Fruit fly (Drosophila melanogaster) whole organism, embryonic: ENCODE results near the gene ninaB.

Experiments
- Adf1 ChIP-seq: fragments of 200-800 bp; sonication (Bioruptor generic); IDR thresholded peaks from 2 replicates; pipeline ENCODE4 v1.3.6; 2022; ENCODE audit warnings: missing biosample characterization, missing genetic modification characterization
- CG10209 ChIP-seq: fragments of 200-800 bp; sonication (Bioruptor generic); optimal IDR thresholded peaks from 3 replicates; lab custom pipeline; 2017; ENCODE audit warnings: missing biosample characterization, mild to moderate bottlenecking, missing genetic modification characterization, missing genetic modification reagents
- CG10267 ChIP-seq: fragments of 200-800 bp; sonication (Bioruptor generic); optimal IDR thresholded peaks from 2 replicates; lab custom pipeline; 2018; ENCODE audit warnings: missing biosample characterization, mild to moderate bottlenecking, missing genetic modification characterization, moderate library complexity
- CG10366 ChIP-seq: fragments of 200-800 bp; sonication (Bioruptor generic); IDR thresholded peaks from 2 replicates; pipeline ENCODE4 v1.3.6; 2022; ENCODE audit warnings: missing biosample characterization, missing genetic modification characterization
- CG10959 ChIP-seq: fragments of 200-800 bp; sonication (Bioruptor generic); IDR thresholded peaks from 2 replicates; pipeline ENCODE4 v1.3.6; 2022; ENCODE audit warnings: missing biosample characterization, missing genetic modification characterization
- CG12104 ChIP-seq: fragments of 200-800 bp; sonication (Bioruptor generic); optimal IDR thresholded peaks from 3 replicates; lab custom pipeline; 2016; ENCODE audit warnings: missing biosample characterization, missing genetic modification characterization
- CG12155 ChIP-seq: fragments of 200-800 bp; sonication (Bioruptor generic); optimal IDR thresholded peaks from 3 replicates; lab custom pipeline; 2016; ENCODE audit warnings: missing biosample characterization, missing genetic modification characterization
- CG14050 ChIP-seq: fragments of 200-800 bp; sonication (Bioruptor generic); IDR thresholded peaks from 3 replicates; pipeline ENCODE4 v1.3.6; 2022; ENCODE audit warnings: missing biosample characterization, missing genetic modification characterization
- CG17186 ChIP-seq: fragments of 200-800 bp; sonication (Bioruptor generic); optimal IDR thresholded peaks from 3 replicates; lab custom pipeline; 2017; ENCODE audit warnings: missing biosample characterization, missing genetic modification reagents, missing genetic modification characterization
- CG17359 ChIP-seq: fragments of 200-800 bp; sonication (Bioruptor generic); optimal IDR thresholded peaks from 3 replicates; lab custom pipeline; 2018; ENCODE audit warnings: missing biosample characterization, mild to moderate bottlenecking, missing genetic modification characterization, moderate library complexity
- CG2116 ChIP-seq: fragments of 200-800 bp; sonication (Bioruptor generic); optimal IDR thresholded peaks from 3 replicates; lab custom pipeline; 2018; ENCODE audit warnings: missing biosample characterization, mild to moderate bottlenecking, missing genetic modification characterization
- CG31365 ChIP-seq: fragments of 200-800 bp; sonication (Bioruptor generic); optimal IDR thresholded peaks from 2 replicates; lab custom pipeline; 2018; ENCODE audit warnings: missing biosample characterization, mild to moderate bottlenecking, missing genetic modification characterization
- CG34422 ChIP-seq: fragments of 200-800 bp; sonication (Bioruptor generic); IDR thresholded peaks from 3 replicates; pipeline ENCODE4 v1.3.6; 2022; ENCODE audit warnings: missing biosample characterization, missing genetic modification characterization
- CG7372 ChIP-seq: fragments of 200-800 bp; sonication (Bioruptor generic); IDR thresholded peaks from 2 replicates; pipeline ENCODE4 v1.3.6; 2022; ENCODE audit warnings: missing biosample characterization, missing genetic modification characterization
- CG7745 ChIP-seq: fragments of 200-800 bp; sonication (Bioruptor generic); optimal IDR thresholded peaks from 2 replicates; lab custom pipeline; 2018; ENCODE audit warnings: missing biosample characterization, mild to moderate bottlenecking, missing genetic modification characterization, moderate library complexity
- CG7786 ChIP-seq: fragments of 200-800 bp; sonication (Bioruptor generic); optimal IDR thresholded peaks from 2 replicates; lab custom pipeline; 2016; ENCODE audit warnings: missing biosample characterization, missing genetic modification characterization
- CG8290 ChIP-seq, 3 experiments: fragments of 200-800 bp; sonication (Bioruptor generic); optimal IDR thresholded peaks; 2 replicates each; lab custom pipeline; 2016 to 2019; ENCODE audit warnings: missing biosample characterization in 3 of 3, missing genetic modification characterization in 3 of 3, mild to moderate bottlenecking in 2 of 3, moderate library complexity in 1 of 3
- CG8359 ChIP-seq: fragments of 200-800 bp; sonication (Bioruptor generic); optimal IDR thresholded peaks from 2 replicates; lab custom pipeline; 2017; ENCODE audit warnings: missing biosample characterization, mild to moderate bottlenecking, missing genetic modification characterization, borderline replicate concordance
- CG8388 ChIP-seq: fragments of 200-800 bp; sonication (Bioruptor generic); optimal IDR thresholded peaks from 2 replicates; lab custom pipeline; 2019; ENCODE audit warnings: missing biosample characterization, mild to moderate bottlenecking, missing genetic modification characterization, moderate library complexity
- CG9876 ChIP-seq: fragments of 200-800 bp; sonication (Bioruptor generic); optimal IDR thresholded peaks from 2 replicates; lab custom pipeline; 2016; ENCODE audit warnings: missing biosample characterization, missing genetic modification characterization
- Dbx ChIP-seq: fragments of 200-800 bp; sonication (Bioruptor generic); IDR thresholded peaks from 3 replicates; pipeline ENCODE4 v1.3.6; 2022; ENCODE audit warnings: missing biosample characterization, missing genetic modification characterization
- Dek ChIP-seq: fragments of 200-800 bp; sonication (Bioruptor generic); optimal IDR thresholded peaks from 3 replicates; lab custom pipeline; 2019; ENCODE audit warnings: missing biosample characterization, mild to moderate bottlenecking, missing genetic modification characterization, moderate library complexity
- Dip3 ChIP-seq: fragments of 200-800 bp; sonication (Bioruptor generic); optimal IDR thresholded peaks from 3 replicates; lab custom pipeline; 2016; ENCODE audit warnings: missing biosample characterization, missing genetic modification characterization
- ERR ChIP-seq: fragments of 200-800 bp; sonication (Bioruptor generic); optimal IDR thresholded peaks from 2 replicates; lab custom pipeline; 2016; ENCODE audit warnings: missing biosample characterization, missing genetic modification characterization
- Gug ChIP-seq: fragments of 200-800 bp; sonication (Bioruptor generic); IDR thresholded peaks from 4 replicates; pipeline ENCODE4 v1.3.6; 2022; ENCODE audit warnings: missing biosample characterization, missing genetic modification characterization
- MESR4 ChIP-seq: fragments of 200-800 bp; sonication (Bioruptor generic); optimal IDR thresholded peaks from 2 replicates; lab custom pipeline; 2018; ENCODE audit warnings: missing biosample characterization, mild to moderate bottlenecking, missing genetic modification characterization, moderate library complexity
- Mes4 ChIP-seq: fragments of 200-800 bp; sonication (Bioruptor generic); optimal IDR thresholded peaks from 2 replicates; lab custom pipeline; 2016; ENCODE audit warnings: missing biosample characterization, missing genetic modification characterization
- NC2α ChIP-seq: fragments of 200-800 bp; sonication (Bioruptor generic); optimal IDR thresholded peaks from 2 replicates; lab custom pipeline; 2016; ENCODE audit warnings: missing biosample characterization, missing genetic modification characterization
- NK7.1 ChIP-seq: fragments of 200-800 bp; sonication (Bioruptor generic); optimal IDR thresholded peaks from 3 replicates; lab custom pipeline; 2016; ENCODE audit warnings: missing biosample characterization, missing genetic modification characterization
- Side ChIP-seq: fragments of 200-800 bp; sonication (Bioruptor generic); optimal IDR thresholded peaks from 2 replicates; lab custom pipeline; 2016; ENCODE audit warnings: missing biosample characterization, missing genetic modification characterization
- Xbp1 ChIP-seq: fragments of 200-800 bp; sonication (Bioruptor generic); optimal IDR thresholded peaks from 3 replicates; lab custom pipeline; 2016; ENCODE audit warnings: missing biosample characterization, mild to moderate bottlenecking, missing genetic modification characterization
- ac ChIP-seq: fragments of 200-800 bp; sonication (Bioruptor generic); optimal IDR thresholded peaks from 3 replicates; lab custom pipeline; 2017; ENCODE audit warnings: missing biosample characterization, mild to moderate bottlenecking, missing genetic modification characterization
- ash1 ChIP-seq: fragments of 200-800 bp; sonication (Bioruptor generic); optimal IDR thresholded peaks from 2 replicates; lab custom pipeline; 2018; ENCODE audit warnings: missing biosample characterization, mild to moderate bottlenecking, missing genetic modification characterization
- chm ChIP-seq: fragments of 200-800 bp; sonication (Bioruptor generic); IDR thresholded peaks from 2 replicates; pipeline ENCODE4 v1.3.6; 2022; ENCODE audit warnings: missing biosample characterization, missing genetic modification characterization
- chn ChIP-seq: fragments of 200-800 bp; sonication (Bioruptor generic); optimal IDR thresholded peaks from 2 replicates; lab custom pipeline; 2016; ENCODE audit warnings: missing biosample characterization, missing genetic modification characterization
- ewg ChIP-seq: fragments of 200-800 bp; sonication (Bioruptor generic); optimal IDR thresholded peaks from 3 replicates; lab custom pipeline; 2017; ENCODE audit warnings: mild to moderate bottlenecking, missing biosample characterization, missing genetic modification reagents, missing genetic modification characterization
- jumu ChIP-seq: fragments of 200-800 bp; sonication (Bioruptor generic); optimal IDR thresholded peaks from 3 replicates; lab custom pipeline; 2016; ENCODE audit warnings: missing biosample characterization, missing genetic modification characterization
- nmo ChIP-seq: fragments of 200-800 bp; sonication (Bioruptor generic); optimal IDR thresholded peaks from 2 replicates; lab custom pipeline; 2018; ENCODE audit warnings: missing biosample characterization, mild to moderate bottlenecking, missing genetic modification characterization, moderate library complexity
- oc ChIP-seq: fragments of 200-800 bp; sonication (Bioruptor generic); optimal IDR thresholded peaks from 2 replicates; lab custom pipeline; 2018; ENCODE audit warnings: missing biosample characterization, mild to moderate bottlenecking, missing genetic modification characterization, moderate library complexity
- org-1 ChIP-seq: fragments of 200-800 bp; sonication (Bioruptor generic); optimal IDR thresholded peaks from 2 replicates; lab custom pipeline; 2017; ENCODE audit warnings: missing biosample characterization, missing genetic modification characterization
- otp ChIP-seq: fragments of 200-800 bp; sonication (Bioruptor generic); IDR thresholded peaks from 3 replicates; pipeline ENCODE4, ENCODE4 v1.3.6; 2022; ENCODE audit warnings: missing biosample characterization, missing genetic modification characterization
- pan ChIP-seq, 4 experiments: fragments of >200 bp in 3 of 4; fragments of 200-800 bp in 1 of 4; sonication (Bioruptor generic) in 1 of 4; optimal IDR thresholded peaks in 3 of 4; IDR thresholded peaks in 1 of 4; 2 replicates each; pipeline versions ENCODE4 v1.3.6 to Lab custom; 2017 to 2022; ENCODE audit warnings: missing biosample characterization in 2 of 4, missing genetic modification characterization in 2 of 4, mixed read lengths in 1 of 4
- row ChIP-seq: fragments of 200-800 bp; sonication (Bioruptor generic); IDR thresholded peaks from 3 replicates; pipeline ENCODE4 v1.3.6; 2022; ENCODE audit warnings: missing biosample characterization, missing genetic modification characterization
- sens-2 ChIP-seq: fragments of 200-800 bp; sonication (Bioruptor generic); IDR thresholded peaks from 2 replicates; pipeline ENCODE4 v1.3.6; 2022; ENCODE audit warnings: missing biosample characterization, missing genetic modification characterization
- ssp ChIP-seq: fragments of 200-800 bp; sonication (Bioruptor generic); IDR thresholded peaks from 2 replicates; pipeline ENCODE4 v1.3.6; 2022; ENCODE audit warnings: missing biosample characterization, missing genetic modification characterization
- trem ChIP-seq: fragments of 200-800 bp; optimal IDR thresholded peaks from 3 replicates; lab custom pipeline; 2019; ENCODE audit warnings: missing biosample characterization, mild to moderate bottlenecking, missing genetic modification characterization, moderate library complexity
- yki ChIP-seq: fragments of >200 bp; optimal IDR thresholded peaks from 3 replicates; lab custom pipeline; 2018
- zf30C ChIP-seq: fragments of 200-800 bp; sonication (Bioruptor generic); optimal IDR thresholded peaks from 3 replicates; lab custom pipeline; 2018; ENCODE audit warnings: missing biosample characterization, mild to moderate bottlenecking, missing genetic modification characterization

The ninaB gene

dm6 chr3R:13686371-13687211, 13.8 kb upstream of the ninaB start, which contains the start of gene omd (continued):
- TF ChIP-seq CG7372 (GFP tag; lab: Robert Waterston, UW) = no peak
- TF ChIP-seq Dek (tag; lab: Kevin White, UChicago) = peak; percentile 52
- peak; percentile 49 for TF ChIP-seq Xbp1
- peak; percentile 81 for TF ChIP-seq zf30C (GFP tag; lab: Kevin White, UChicago)
- peak; percentile 43 for TF ChIP-seq CG9876
- TF ChIP-seq CG34422 (GFP tag; lab: Robert Waterston, UW) = peak; percentile 48; the same call in 1 of the 3 replicates
- TF ChIP-seq ac (GFP tag; lab: Kevin White, UChicago) = peak; percentile 74
- TF ChIP-seq chn (GFP tag; lab: Kevin White, UChicago) = peak; percentile 43
- peak; percentile 26; the same call in 1 of the 3 replicates for TF ChIP-seq CG14050 (GFP tag; lab: Robert Waterston, UW)
- peak; percentile 18; the same call in 1 of the 2 replicates for TF ChIP-seq ssp
- no peak for TF ChIP-seq CG8290 (GFP tag; optimal IDR thresholded peaks at IDR 0.05; lab: Kevin White, UChicago)
- TF ChIP-seq CG8290 (tag; optimal IDR thresholded peaks at IDR 0.05; lab: Kevin White, UChicago) = peak in 1 of 2 experiments; percentile 51
- TF ChIP-seq yki (lab: Kevin White, UChicago) = no peak
- peak; percentile 27 for TF ChIP-seq jumu (GFP tag; lab: Kevin White, UChicago)
- peak; percentile 45 for TF ChIP-seq Mes4 (GFP tag; lab: Kevin White, UChicago)
- peak; percentile 70 for TF ChIP-seq org-1
- TF ChIP-seq oc = no peak
- no peak for TF ChIP-seq NC2α (GFP tag; lab: Kevin White, UChicago)
- peak; percentile 52; the same call in 1 of the 2 replicates for TF ChIP-seq chm (GFP tag; lab: Robert Waterston, UW)
- peak; percentile 40 for TF ChIP-seq CG2116
- peak; percentile 64 for TF ChIP-seq ash1 (GFP tag; lab: Kevin White, UChicago)
- peak; percentile 53 for TF ChIP-seq NK7.1 (GFP tag; lab: Kevin White, UChicago)
- peak; percentile 75; the same call in 1 of the 3 replicates for TF ChIP-seq otp
- TF ChIP-seq CG10959 (GFP tag; lab: Robert Waterston, UW) = peak; percentile 56; the same call in 1 of the 2 replicates
- TF ChIP-seq CG17359 (tag; lab: Kevin White, UChicago) = peak; percentile 64
- TF ChIP-seq ewg (GFP tag; lab: Kevin White, UChicago) = peak; percentile 28
- TF ChIP-seq CG17186 = peak; percentile 69
- TF ChIP-seq CG12155 (GFP tag; lab: Kevin White, UChicago) = peak; percentile 8
- peak; percentile 72 for TF ChIP-seq row (GFP tag; lab: Robert Waterston, UW)
- peak; percentile 51; the same call in 1 of the 2 replicates for TF ChIP-seq Adf1 (GFP tag; lab: Robert Waterston, UW)
- no peak for TF ChIP-seq Dip3
- no peak for TF ChIP-seq CG7745 (tag; lab: Kevin White, UChicago)
- TF ChIP-seq MESR4 = peak; percentile 10
- no peak for TF ChIP-seq pan (optimal IDR thresholded peaks at IDR 0.05; lab: Kevin White, UChicago)
- peak in 1 of 2 experiments; percentile 43 for TF ChIP-seq pan (GFP tag; optimal IDR thresholded peaks at IDR 0.05 in 1 of 2, IDR thresholded peaks at IDR 0.05 in 1 of 2)
- peak; percentile 47 for TF ChIP-seq CG10366 (GFP tag; lab: Robert Waterston, UW)
- peak; percentile 77 for TF ChIP-seq CG10209 (GFP tag; lab: Kevin White, UChicago)
- peak; percentile 8 for TF ChIP-seq nmo (GFP tag; lab: Kevin White, UChicago)
- TF ChIP-seq sens-2 (GFP tag; lab: Robert Waterston, UW) = 0 out of 2 replicates have a peak, but pooled peaks have one; percentile 30
- TF ChIP-seq ERR (GFP tag; lab: Kevin White, UChicago) = peak; percentile 24
- peak; percentile 47 for TF ChIP-seq CG7786 (GFP tag; lab: Kevin White, UChicago)
- TF ChIP-seq CG12104 (GFP tag; lab: Kevin White, UChicago) = peak; percentile 18
- TF ChIP-seq CG10267 (tag; lab: Kevin White, UChicago) = peak; percentile 2
- TF ChIP-seq CG8388 (GFP tag; lab: Kevin White, UChicago) = peak; percentile 16
- peak; percentile 33; the same call in 2 of the 4 replicates for TF ChIP-seq Gug (GFP tag; lab: Robert Waterston, UW)
- TF ChIP-seq Dbx (GFP tag; lab: Robert Waterston, UW) = 0 out of 3 replicates have a peak, but pooled peaks have one; percentile 46
- peak; percentile 11 for TF ChIP-seq trem (tag; lab: Kevin White, UChicago)
- TF ChIP-seq CG31365 = peak; percentile 45
- TF ChIP-seq Side (GFP tag; lab: Kevin White, UChicago) = peak; percentile 78
- peak; percentile 41 for TF ChIP-seq CG8359
